Fruit fly (Drosophila melanogaster) whole organism: ENCODE results near the gene CG17896.

Experiments
- pan ChIP-seq: fragments of >200 bp; optimal IDR thresholded peaks from 2 replicates; lab custom pipeline; 2017
- psq ChIP-seq: fragments of >200 bp; optimal IDR thresholded peaks from 2 replicates; lab custom pipeline; 2017
- usp ChIP-seq: fragments of >200 bp; optimal IDR thresholded peaks from 2 replicates; lab custom pipeline; 2017; ENCODE audit warnings: missing biosample characterization, missing genetic modification characterization, mixed read lengths

- TF ChIP-seq psq (no peak), pan (no peak), usp (GFP tag; lab: Kevin White, UChicago) (no peak)
Measured at dm6 chrX:470626-471025, 22.7 kb downstream of the CG17896 start, which contains the start of gene CG32816.
